Fruit fly (Drosophila melanogaster) whole organism, prepupa: ENCODE measurements around the gene Coq4.

Experiments
- CG15336 ChIP-seq: fragments of 200-800 bp; sonication (Bioruptor generic); IDR thresholded peaks from 2 replicates; pipeline ENCODE4 v1.3.6; 2022; ENCODE audit warnings: missing biosample characterization, missing genetic modification characterization
- CG9139 ChIP-seq: fragments of 200-800 bp; sonication (Bioruptor generic); optimal IDR thresholded peaks from 3 replicates; lab custom pipeline; 2017; ENCODE audit warnings: missing biosample characterization, mild to moderate bottlenecking, missing genetic modification characterization
- Eip75B ChIP-seq: fragments of 200-800 bp; sonication (Bioruptor generic); optimal IDR thresholded peaks from 3 replicates; lab custom pipeline; 2016; ENCODE audit warnings: missing biosample characterization, missing genetic modification characterization

- no peak for TF ChIP-seq CG15336
- TF ChIP-seq CG9139 (GFP tag; lab: Kevin White, UChicago): no peak
- TF ChIP-seq Eip75B (GFP tag; lab: Kevin White, UChicago): no peak
Observed at dm6 chr3L:17436331-17436730, 2.9 kb upstream of the Coq4 start, which contains the start of gene CG12229.
